Fruit fly (Drosophila melanogaster): ENCODE data around the gene CG12725.

The CG12725 gene

dm6 chrX:13447438-13447837 is 44.8 kb upstream of the CG12725 start (continued):
- no peak for TF ChIP-seq CG1792 (GFP tag; optimal IDR thresholded peaks at IDR 0.05)
- no peak for TF ChIP-seq cwo (GFP tag; optimal IDR thresholded peaks at IDR 0.05)
- TF ChIP-seq CG12155 (GFP tag; optimal IDR thresholded peaks at IDR 0.05): no peak
- no peak for TF ChIP-seq sd (tag; optimal IDR thresholded peaks at IDR 0.05)
- TF ChIP-seq CG2889 (GFP tag; IDR thresholded peaks at IDR 0.05): no peak
- peak; percentile 25; the same call in 1 of the 2 replicates for TF ChIP-seq CG9932 (GFP tag; IDR thresholded peaks at IDR 0.05)
- no peak for TF ChIP-seq NC2α (GFP tag; optimal IDR thresholded peaks at IDR 0.05)
- peak; percentile 48; the same call in 1 of the 2 replicates for TF ChIP-seq Rfx (GFP tag; IDR thresholded peaks at IDR 0.05)
- TF ChIP-seq BtbVII (GFP tag; optimal IDR thresholded peaks at IDR 0.05): no peak
- TF ChIP-seq eyg (GFP tag; optimal IDR thresholded peaks at IDR 0.05): no peak
- TF ChIP-seq Dp (GFP tag; optimal IDR thresholded peaks at IDR 0.05): no peak
- no peak for TF ChIP-seq nau (GFP tag; optimal IDR thresholded peaks at IDR 0.05)
- no peak for TF ChIP-seq CrebB (tag; optimal IDR thresholded peaks at IDR 0.05)
- no peak for TF ChIP-seq pan (optimal IDR thresholded peaks at IDR 0.05)
- TF ChIP-seq pan (GFP tag; optimal IDR thresholded peaks at IDR 0.05 in 1 of 2, IDR thresholded peaks at IDR 0.05 in 1 of 2): peak in 1 of 2 experiments; percentile 43
- no peak for TF ChIP-seq ap (GFP tag; IDR thresholded peaks at IDR 0.05)
- peak; percentile 56; the same call in 2 of the 3 replicates for TF ChIP-seq dysf (GFP tag; IDR thresholded peaks at IDR 0.05)
- no peak for TF ChIP-seq NC2β (GFP tag; optimal IDR thresholded peaks at IDR 0.05)
- TF ChIP-seq tap (tag; optimal IDR thresholded peaks at IDR 0.05): no peak
- TF ChIP-seq trh (GFP tag; optimal IDR thresholded peaks at IDR 0.05): no peak
- TF ChIP-seq Taf1 (GFP tag; IDR thresholded peaks at IDR 0.05): no peak
- 0 out of 2 replicates have a peak, but pooled peaks have one; percentile 24 for TF ChIP-seq al (GFP tag; IDR thresholded peaks at IDR 0.05)
- TF ChIP-seq Nf-YB (GFP tag; optimal IDR thresholded peaks at IDR 0.05): no peak
- no peak for TF ChIP-seq Ets65A (GFP tag)
- no peak for TF ChIP-seq Dip3 (GFP tag; optimal IDR thresholded peaks at IDR 0.05)
- no peak for TF ChIP-seq HmgD (GFP tag; optimal IDR thresholded peaks at IDR 0.05)
- TF ChIP-seq CG42726 (GFP tag; IDR thresholded peaks at IDR 0.05; ENCODE audit: partially characterized antibody): no peak
- TF ChIP-seq CG32532 (GFP tag; IDR thresholded peaks at IDR 0.05): 0 out of 2 replicates have a peak, but pooled peaks have one; percentile 25
- no peak for TF ChIP-seq Fer3 (tag; optimal IDR thresholded peaks at IDR 0.05)
- TF ChIP-seq CG8359 (GFP tag; optimal IDR thresholded peaks at IDR 0.05; ENCODE audit: borderline replicate concordance): no peak
- TF ChIP-seq Nf-YA (GFP tag; IDR thresholded peaks at IDR 0.05): no peak
- TF ChIP-seq Doc2 (GFP tag; IDR thresholded peaks at IDR 0.05): no peak
- no peak for TF ChIP-seq CG17829 (tag; optimal IDR thresholded peaks at IDR 0.05)
- TF ChIP-seq CG14441 (GFP tag; IDR thresholded peaks at IDR 0.05): peak; percentile 65
- TF ChIP-seq CG4404 (GFP tag; IDR thresholded peaks at IDR 0.05): no peak
- 0 out of 3 replicates have a peak, but pooled peaks have one; percentile 7 for TF ChIP-seq H15 (GFP tag; IDR thresholded peaks at IDR 0.05)
- no peak for TF ChIP-seq CG12236 (GFP tag; optimal IDR thresholded peaks at IDR 0.05)
- TF ChIP-seq MBD-R2 (GFP tag; IDR thresholded peaks at IDR 0.05): no peak
- no peak for TF ChIP-seq Hr78 (GFP tag; optimal IDR thresholded peaks at IDR 0.05)
- no peak for TF ChIP-seq Hey (tag; optimal IDR thresholded peaks at IDR 0.05)
- TF ChIP-seq CG9876 (GFP tag; optimal IDR thresholded peaks at IDR 0.05): no peak
- TF ChIP-seq nerfin-1 (tag; optimal IDR thresholded peaks at IDR 0.05): no peak
- TF ChIP-seq CoRest (tag; optimal IDR thresholded peaks at IDR 0.05): peak; percentile 19
- no peak for TF ChIP-seq HLH54F (GFP tag; optimal IDR thresholded peaks at IDR 0.05)
- no peak for TF ChIP-seq HLH3B (GFP tag; IDR thresholded peaks at IDR 0.05)
- no peak for TF ChIP-seq sima (GFP tag; optimal IDR thresholded peaks at IDR 0.05)
- TF ChIP-seq CG5953 (GFP tag; IDR thresholded peaks at IDR 0.05): no peak
- peak; percentile 57 for TF ChIP-seq sens (GFP tag)
- no peak for TF ChIP-seq run (tag; optimal IDR thresholded peaks at IDR 0.05)
- peak; percentile 38; the same call in 1 of the 2 replicates for TF ChIP-seq esg (GFP tag; conservative IDR thresholded peaks at IDR 0.05)
- TF ChIP-seq CG11696 (GFP tag; IDR thresholded peaks at IDR 0.05): no peak
- TF ChIP-seq CG12104 (GFP tag; optimal IDR thresholded peaks at IDR 0.05): no peak
